Worm (Caenorhabditis elegans) whole organism, L1 larva: ENCODE results near the gene C05C12.6.

ENCODE experiments used
- aha-1 ChIP-seq: fragments of 150-350 bp; optimal IDR thresholded peaks from 2 replicates; lab custom pipeline; 2014; ENCODE audit warnings: missing biosample characterization, missing genetic modification characterization
- ceh-8 ChIP-seq: fragments of 200-800 bp; sonication (Bioruptor generic); optimal IDR thresholded peaks from 2 replicates; lab custom pipeline; 2018; ENCODE audit warnings: mild to moderate bottlenecking, missing genetic modification characterization, moderate library complexity, missing compliant biosample characterization
- elt-2 ChIP-seq: sonication (generic microtip); optimal IDR thresholded peaks from 2 replicates; lab custom pipeline; 2016; ENCODE audit warnings: missing genetic modification characterization, mild to moderate bottlenecking, inconsistent platforms, missing compliant biosample characterization, missing genetic modification reagents
- fkh-4 ChIP-seq: sonication (generic microtip); optimal IDR thresholded peaks from 2 replicates; lab custom pipeline; 2016; ENCODE audit warnings: missing compliant biosample characterization, missing genetic modification characterization, borderline replicate concordance
- hlh-4 ChIP-seq: sonication (generic microtip); optimal IDR thresholded peaks from 2 replicates; lab custom pipeline; 2016; ENCODE audit warnings: mild to moderate bottlenecking, missing genetic modification characterization, missing compliant biosample characterization
- mdl-1 ChIP-seq, 2 experiments: fragments of 150-350 bp; optimal IDR thresholded peaks; 2 replicates each; lab custom pipeline; 2014 to 2017; ENCODE audit warnings: missing biosample characterization in 2 of 2, missing genetic modification characterization in 2 of 2, inconsistent platforms in 1 of 2
- nhr-11 ChIP-seq: fragments of 150-350 bp; optimal IDR thresholded peaks from 2 replicates; lab custom pipeline; 2014; ENCODE audit warnings: missing biosample characterization, missing genetic modification characterization
- nhr-76 ChIP-seq: sonication (generic microtip); optimal IDR thresholded peaks from 2 replicates; lab custom pipeline; 2017; ENCODE audit warnings: missing biosample characterization, missing genetic modification characterization
- nhr-84 ChIP-seq: sonication (generic microtip); optimal IDR thresholded peaks from 2 replicates; lab custom pipeline; 2017; ENCODE audit warnings: missing biosample characterization, missing genetic modification characterization
- nhr-85 ChIP-seq: sonication (generic microtip); peaks from one replicate; lab custom pipeline; 2016; ENCODE audit warnings: missing genetic modification characterization, inconsistent platforms, missing compliant biosample characterization
- snpc-4 ChIP-seq: fragments of 150-350 bp; optimal IDR thresholded peaks from 2 replicates; lab custom pipeline; 2014; ENCODE audit warnings: missing biosample characterization, missing genetic modification characterization
- unc-30 ChIP-seq: sonication (generic microtip); optimal IDR thresholded peaks from 2 replicates; lab custom pipeline; 2017; ENCODE audit warnings: missing biosample characterization, missing genetic modification characterization
- unc-62 ChIP-seq: fragments of 150-350 bp; optimal IDR thresholded peaks from 2 replicates; lab custom pipeline; 2014; ENCODE audit warnings: missing biosample characterization, missing genetic modification reagents, missing genetic modification characterization
- zag-1 ChIP-seq: fragments of 150-350 bp; optimal IDR thresholded peaks from 2 replicates; lab custom pipeline; 2014; ENCODE audit warnings: missing biosample characterization, missing genetic modification characterization

ce11 chrIV:11266090-11266489 is 24.8 kb upstream of the C05C12.6 start, which contains the start of gene col-127:
- no peak for TF ChIP-seq mdl-1 (tag; optimal IDR thresholded peaks at IDR 0.05; lab: Kevin White, UChicago)
- TF ChIP-seq hlh-4 (tag; lab: Kevin White, UChicago) = no peak
- no peak for TF ChIP-seq nhr-85
- TF ChIP-seq nhr-84 (tag; lab: Kevin White, UChicago) = no peak
- TF ChIP-seq ceh-8 = no peak
- TF ChIP-seq nhr-76 = no peak
- TF ChIP-seq aha-1 (tag; lab: Kevin White, UChicago) = no peak
- TF ChIP-seq unc-30 (tag; lab: Kevin White, UChicago) = no peak
- no peak for TF ChIP-seq zag-1 (tag; lab: Kevin White, UChicago)
- no peak for TF ChIP-seq snpc-4
- TF ChIP-seq nhr-11 (tag; lab: Kevin White, UChicago) = no peak
- TF ChIP-seq elt-2 (tag; lab: Kevin White, UChicago) = no peak
- TF ChIP-seq fkh-4 (tag; lab: Kevin White, UChicago) = no peak
- no peak for TF ChIP-seq unc-62 (GFP tag; lab: Kevin White, UChicago)
